Fruit fly (Drosophila melanogaster): ENCODE measurements around the gene CG12689.
A peak's percentile ranks its signal among the peaks of the same experiment; 100 is the strongest.

The CG12689 gene

dm6 chrX:7547892-7548291 is 38.0 kb downstream of the CG12689 start, which contains the start of gene CG32719:
CG32719 (minus strand) TSS chrX:7547992.
- TF ChIP-seq CG3995 (GFP tag; optimal IDR thresholded peaks at IDR 0.05) = no peak
- no peak for TF ChIP-seq CoRest (tag; optimal IDR thresholded peaks at IDR 0.05)
- no peak for TF ChIP-seq CG8290 (GFP tag; optimal IDR thresholded peaks at IDR 0.05)
- TF ChIP-seq CG8290 (tag; optimal IDR thresholded peaks at IDR 0.05) = no peak
- no peak for TF ChIP-seq slbo (GFP tag; IDR thresholded peaks at IDR 0.05)
- TF ChIP-seq CG12155 (GFP tag; optimal IDR thresholded peaks at IDR 0.05) = no peak
- no peak for TF ChIP-seq ewg (GFP tag; optimal IDR thresholded peaks at IDR 0.05)
- TF ChIP-seq Vsx1 (GFP tag; optimal IDR thresholded peaks at IDR 0.05) = no peak
- TF ChIP-seq nau (GFP tag; optimal IDR thresholded peaks at IDR 0.05) = no peak
- TF ChIP-seq CG4282 (GFP tag; optimal IDR thresholded peaks at IDR 0.05) = no peak
- TF ChIP-seq pum (GFP tag; optimal IDR thresholded peaks at IDR 0.05) = no peak
- TF ChIP-seq Ets65A (GFP tag) = peak; percentile 30
- TF ChIP-seq lab (GFP tag; optimal IDR thresholded peaks at IDR 0.05) = no peak
- TF ChIP-seq pan (optimal IDR thresholded peaks at IDR 0.05) = no peak
- no peak for TF ChIP-seq pan (GFP tag; optimal IDR thresholded peaks at IDR 0.05 in 1 of 2, IDR thresholded peaks at IDR 0.05 in 1 of 2)
- peak; percentile 45 for TF ChIP-seq sens (GFP tag)
- no peak for TF ChIP-seq luna (GFP tag; optimal IDR thresholded peaks at IDR 0.05)
- TF ChIP-seq CG16863 (GFP tag; optimal IDR thresholded peaks at IDR 0.05) = no peak
- TF ChIP-seq lilli (GFP tag; optimal IDR thresholded peaks at IDR 0.05) = no peak

dm6 chrX:7546362-7546761 is 39.6 kb downstream of the CG12689 start:
- TF ChIP-seq ken (GFP tag; IDR thresholded peaks at IDR 0.05) = no peak
- peak; percentile 19 for TF ChIP-seq sens (GFP tag)
- no peak for TF ChIP-seq gsb (GFP tag; IDR thresholded peaks at IDR 0.05)
- TF ChIP-seq CrebB (tag; optimal IDR thresholded peaks at IDR 0.05) = no peak
- no peak for TF ChIP-seq lmd (GFP tag; IDR thresholded peaks at IDR 0.05)

DNA sequence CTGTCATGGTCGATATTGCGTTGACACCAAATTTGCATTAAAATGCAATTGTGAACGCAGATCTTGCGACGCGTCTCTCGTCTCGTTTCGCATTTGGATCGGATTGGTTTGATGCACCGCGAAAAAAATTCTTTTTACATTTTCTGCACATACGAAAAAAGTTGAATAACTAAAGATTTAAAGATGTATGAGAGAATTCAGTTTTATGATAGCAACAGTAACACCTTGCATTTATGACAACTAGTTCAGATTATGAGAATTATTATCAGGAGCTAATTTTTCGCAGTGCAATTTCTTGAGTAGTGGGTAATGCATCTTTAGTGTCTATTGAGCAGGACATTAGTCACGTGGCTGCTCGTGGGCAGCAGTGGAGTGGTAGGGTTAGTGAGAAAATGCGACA is 42.0 kb downstream of the CG12689 start:
- TF ChIP-seq Abd-B (GFP tag; optimal IDR thresholded peaks at IDR 0.05) (no peak), CG4404 (GFP tag; IDR thresholded peaks at IDR 0.05) (peak; percentile 11; the same call in 1 of the 2 replicates), Dfd (GFP tag; optimal IDR thresholded peaks at IDR 0.05) (no peak), CG7357 (GFP tag; IDR thresholded peaks at IDR 0.05) (no peak), CG13624 (GFP tag; optimal IDR thresholded peaks at IDR 0.05) (no peak), Xbp1 (GFP tag; optimal IDR thresholded peaks at IDR 0.05) (no peak), sens (GFP tag) (peak; percentile 12), gcm2 (GFP tag; optimal IDR thresholded peaks at IDR 0.05) (no peak), kni (GFP tag; optimal IDR thresholded peaks at IDR 0.05) (no peak), CG4820 (GFP tag; optimal IDR thresholded peaks at IDR 0.05) (no peak), Sox102F (GFP tag; optimal IDR thresholded peaks at IDR 0.05) (peak; percentile 1), zen (tag; optimal IDR thresholded peaks at IDR 0.05) (peak; percentile 57), nerfin-1 (tag; optimal IDR thresholded peaks at IDR 0.05) (no peak), CG8765 (GFP tag; IDR thresholded peaks at IDR 0.05) (peak; percentile 25; the same call in 1 of the 2 replicates), salm (tag; optimal IDR thresholded peaks at IDR 0.05) (no peak), CrebB (tag; optimal IDR thresholded peaks at IDR 0.05) (no peak), Gsc (GFP tag; IDR thresholded peaks at IDR 0.05) (no peak), Dip3 (GFP tag; optimal IDR thresholded peaks at IDR 0.05) (no peak), eve (GFP tag; optimal IDR thresholded peaks at IDR 0.05) (no peak), CG6689 (GFP tag; IDR thresholded peaks at IDR 0.05) (no peak), phol (tag; optimal IDR thresholded peaks at IDR 0.05) (peak; percentile 6), hb (GFP tag; IDR thresholded peaks at IDR 0.05; ENCODE audit: partially characterized antibody) (no peak), CG2678 (tag; optimal IDR thresholded peaks at IDR 0.05) (no peak), Ets65A (GFP tag) (peak; percentile 32), CG10979 (tag; optimal IDR thresholded peaks at IDR 0.05) (peak; percentile 9), Elba2 (GFP tag; optimal IDR thresholded peaks at IDR 0.05) (peak; percentile 2), CG9727 (GFP tag; optimal IDR thresholded peaks at IDR 0.05) (peak; percentile 9), Drgx (GFP tag; IDR thresholded peaks at IDR 0.05) (peak; percentile 60), CG15073 (GFP tag; optimal IDR thresholded peaks at IDR 0.05) (no peak), Gug (GFP tag; IDR thresholded peaks at IDR 0.05) (no peak), CG32532 (GFP tag; IDR thresholded peaks at IDR 0.05) (no peak)
